Worm (Caenorhabditis elegans) whole organism, L4 larva: Measurements from ENCODE around the gene rhi-1.

Experiments
- aly-2 ChIP-seq: sonication (generic microtip); optimal IDR thresholded peaks from 2 replicates; lab custom pipeline; 2018; ENCODE audit warnings: missing biosample characterization, missing genetic modification characterization
- ama-1 ChIP-seq: fragments of 150-350 bp; optimal IDR thresholded peaks from 2 replicates; lab custom pipeline; 2014; ENCODE audit warnings: inconsistent platforms, mixed read lengths
- ctbp-1 ChIP-seq: fragments of 200-800 bp; sonication (Bioruptor generic); IDR thresholded peaks from 2 replicates; pipeline ENCODE4 v1.3.6; 2022; ENCODE audit warnings: missing genetic modification reagents, missing genetic modification characterization, missing compliant biosample characterization
- lsy-2 ChIP-seq, 2 experiments: fragments of 150-350 bp in 1 of 2; sonication (generic microtip) in 1 of 2; optimal IDR thresholded peaks; 2 replicates each; lab custom pipeline; 2014 to 2017; ENCODE audit warnings: missing biosample characterization in 2 of 2, missing genetic modification characterization in 2 of 2
- madf-5 ChIP-seq, 2 experiments: fragments of 200-800 bp; sonication (Bioruptor generic); IDR thresholded peaks; 2 replicates each; pipeline ENCODE4 v1.3.6; 2022; ENCODE audit warnings: missing compliant biosample characterization in 2 of 2, missing genetic modification characterization in 2 of 2
- mdl-1 ChIP-seq, 2 experiments: fragments of 150-350 bp in 1 of 2; sonication (generic microtip) in 1 of 2; optimal IDR thresholded peaks; 2 replicates each; lab custom pipeline; 2014 to 2017; ENCODE audit warnings: missing biosample characterization in 2 of 2, missing genetic modification characterization in 2 of 2
- nhr-11 ChIP-seq: fragments of 150-350 bp; optimal IDR thresholded peaks from 2 replicates; lab custom pipeline; 2014; ENCODE audit warnings: missing biosample characterization, missing genetic modification characterization
- nhr-77 ChIP-seq: fragments of 150-350 bp; optimal IDR thresholded peaks from 2 replicates; lab custom pipeline; 2014; ENCODE audit warnings: missing biosample characterization, missing genetic modification characterization
- skn-1 ChIP-seq: fragments of 150-350 bp; optimal IDR thresholded peaks from 2 replicates; lab custom pipeline; 2014; ENCODE audit warnings: missing biosample characterization, missing genetic modification characterization
- zag-1 ChIP-seq: fragments of 150-350 bp; optimal IDR thresholded peaks from 2 replicates; lab custom pipeline; 2014; ENCODE audit warnings: missing biosample characterization, missing genetic modification characterization

DNA sequence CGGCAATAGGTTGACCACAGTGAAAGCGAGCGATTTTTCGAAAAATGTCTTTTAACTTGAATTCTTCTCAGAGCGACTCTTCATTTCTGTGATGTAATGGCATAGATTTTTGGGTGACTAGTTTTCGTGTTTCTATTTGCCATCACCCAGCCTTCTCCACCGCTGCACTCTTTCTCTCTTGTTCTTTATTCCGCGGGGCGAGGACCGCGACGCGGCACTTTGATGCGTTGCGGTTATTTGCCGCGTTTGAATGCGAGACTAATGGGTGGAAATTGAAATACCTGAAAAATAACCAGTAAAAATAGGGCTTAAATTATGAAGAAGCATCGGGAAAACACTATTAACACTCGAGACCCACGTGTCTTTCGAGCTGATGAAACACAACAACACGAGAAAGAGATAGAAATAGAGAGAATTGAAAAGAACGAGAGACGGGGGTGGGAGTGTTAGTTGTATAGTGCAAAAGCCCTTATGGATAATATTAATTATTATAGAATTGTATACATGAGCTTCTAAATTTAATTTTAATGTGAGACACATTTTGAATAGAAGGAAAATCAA lies 4.1 kb upstream of the rhi-1 start, which contains the start of gene dgk-2:
- TF ChIP-seq nhr-77 (tag; lab: Kevin White, UChicago) (no peak), zag-1 (tag; lab: Kevin White, UChicago) (no peak), ama-1 (no peak), ctbp-1 (no peak), aly-2 (tag; lab: Kevin White, UChicago) (no peak), nhr-11 (no peak), mdl-1 (tag; optimal IDR thresholded peaks at IDR 0.05; lab: Kevin White, UChicago) (peak; percentile 33 to 83), skn-1 (tag; lab: Kevin White, UChicago) (no peak), lsy-2 (tag; optimal IDR thresholded peaks at IDR 0.05; lab: Kevin White, UChicago) (no peak), madf-5 (GFP tag; IDR thresholded peaks at IDR 0.05; lab: Robert Waterston, UW) (no peak)
